Worm (Caenorhabditis elegans) whole organism, L4 larva: ENCODE measurements around the gene F21C10.11.
A peak's percentile ranks its signal among the peaks of the same experiment; 100 is the strongest.

Experiments
- D1046.2 ChIP-seq: fragments of 200-800 bp; sonication (Bioruptor generic); IDR thresholded peaks from 2 replicates; pipeline ENCODE4 v1.3.6; 2022; ENCODE audit warnings: missing genetic modification characterization, missing compliant biosample characterization
- F10B5.3 ChIP-seq: sonication (generic microtip); optimal IDR thresholded peaks from 2 replicates; lab custom pipeline; 2016; ENCODE audit warnings: mild to moderate bottlenecking, missing genetic modification characterization, missing compliant biosample characterization
- F37D6.2 ChIP-seq: sonication (generic microtip); optimal IDR thresholded peaks from 2 replicates; lab custom pipeline; 2016; ENCODE audit warnings: mild to moderate bottlenecking, missing genetic modification characterization, missing compliant biosample characterization
- F44E2.7 ChIP-seq: fragments of 200-800 bp; sonication (Bioruptor generic); IDR thresholded peaks from 2 replicates; pipeline ENCODE4 v2.1.2; 2022; ENCODE audit warnings: missing genetic modification characterization, missing compliant biosample characterization
- F49E8.2 ChIP-seq: sonication (generic microtip); optimal IDR thresholded peaks from 2 replicates; lab custom pipeline; 2016; ENCODE audit warnings: missing compliant biosample characterization, mild to moderate bottlenecking, missing genetic modification characterization, borderline replicate concordance
- R02D3.7 ChIP-seq: fragments of 150-350 bp; sonication (generic microtip); optimal IDR thresholded peaks from 3 replicates; lab custom pipeline; 2014; ENCODE audit warnings: missing biosample characterization, missing genetic modification characterization
- T26A8.4 ChIP-seq: fragments of 200-800 bp; sonication (Bioruptor generic); IDR thresholded peaks from 2 replicates; pipeline ENCODE4 v1.3.6; 2022; ENCODE audit warnings: missing genetic modification characterization, missing compliant biosample characterization
- ZK337.2 ChIP-seq: fragments of 200-800 bp; sonication (Bioruptor generic); IDR thresholded peaks from 2 replicates; pipeline ENCODE4 v1.3.6; 2022; ENCODE audit warnings: missing genetic modification reagents, missing genetic modification characterization, missing compliant biosample characterization
- ZK546.5 ChIP-seq, 2 experiments: sonication (generic microtip); optimal IDR thresholded peaks; 2 replicates each; lab custom pipeline; 2017; ENCODE audit warnings: missing biosample characterization in 2 of 2, missing genetic modification characterization in 2 of 2
- aly-2 ChIP-seq: sonication (generic microtip); optimal IDR thresholded peaks from 2 replicates; lab custom pipeline; 2018; ENCODE audit warnings: missing biosample characterization, missing genetic modification characterization
- ama-1 ChIP-seq: fragments of 150-350 bp; optimal IDR thresholded peaks from 2 replicates; lab custom pipeline; 2014; ENCODE audit warnings: inconsistent platforms, mixed read lengths
- arid-1 ChIP-seq: fragments of 200-800 bp; sonication (Bioruptor generic); conservative IDR thresholded peaks from 2 replicates; pipeline ENCODE4 v1.3.6; 2022; ENCODE audit warnings: missing genetic modification reagents, missing genetic modification characterization, missing compliant biosample characterization
- attf-4 ChIP-seq: sonication (generic microtip); optimal IDR thresholded peaks from 3 replicates; lab custom pipeline; 2017; ENCODE audit warnings: missing biosample characterization, missing genetic modification characterization
- ceh-28 ChIP-seq: fragments of 150-350 bp; optimal IDR thresholded peaks from 2 replicates; lab custom pipeline; 2014; ENCODE audit warnings: missing biosample characterization, missing genetic modification reagents, missing genetic modification characterization
- ceh-82 ChIP-seq: sonication (generic microtip); optimal IDR thresholded peaks from 2 replicates; lab custom pipeline; 2017; ENCODE audit warnings: missing biosample characterization, missing genetic modification characterization
- daf-16 ChIP-seq, 3 experiments: sonication (generic microtip); optimal IDR thresholded peaks; 2 replicates each; lab custom pipeline; 2016 to 2017; ENCODE audit warnings: missing genetic modification characterization in 3 of 3, missing genetic modification reagents in 3 of 3, mild to moderate bottlenecking in 2 of 3, missing compliant biosample characterization in 2 of 3, missing biosample characterization in 1 of 3, moderate library complexity in 1 of 3
- dmd-6 ChIP-seq: fragments of 200-800 bp; sonication (Bioruptor generic); IDR thresholded peaks from 2 replicates; pipeline ENCODE4 v1.3.6; 2022; ENCODE audit warnings: missing genetic modification reagents, missing genetic modification characterization, missing compliant biosample characterization
- dpl-1 ChIP-seq: fragments of 150-350 bp; optimal IDR thresholded peaks from 2 replicates; lab custom pipeline; 2014; ENCODE audit warnings: missing biosample characterization, missing genetic modification reagents, missing genetic modification characterization
- egl-27 ChIP-seq: sonication (generic microtip); optimal IDR thresholded peaks from 3 replicates; lab custom pipeline; 2017; ENCODE audit warnings: missing biosample characterization, missing genetic modification reagents, missing genetic modification characterization
- egl-43 ChIP-seq: fragments of 200-800 bp; sonication (Bioruptor generic); IDR thresholded peaks from 2 replicates; pipeline ENCODE4 v1.3.6; 2022; ENCODE audit warnings: missing genetic modification reagents, missing genetic modification characterization, missing compliant biosample characterization
- gei-8 ChIP-seq: fragments of 200-800 bp; sonication (Bioruptor generic); optimal IDR thresholded peaks from 2 replicates; lab custom pipeline; 2018; ENCODE audit warnings: mild to moderate bottlenecking, missing genetic modification characterization, missing compliant biosample characterization
- hif-1 ChIP-seq, 2 experiments: sonication (generic microtip); optimal IDR thresholded peaks; 2 replicates each; lab custom pipeline; 2016 to 2017; ENCODE audit warnings: missing compliant biosample characterization in 2 of 2, missing genetic modification characterization in 2 of 2, missing genetic modification reagents in 2 of 2, missing genotype in 2 of 2, mild to moderate bottlenecking in 1 of 2
- hlh-30 ChIP-seq: sonication (generic microtip); optimal IDR thresholded peaks from 2 replicates; lab custom pipeline; 2017; ENCODE audit warnings: antibody characterized with exemption, mild to moderate bottlenecking, missing genetic modification characterization, missing compliant biosample characterization; ENCODE audit not compliant: insufficient read depth
- hmg-1.1 ChIP-seq: fragments of 200-800 bp; sonication (Bioruptor generic); IDR thresholded peaks from 2 replicates; pipeline ENCODE4 v1.3.6; 2022; ENCODE audit warnings: missing genetic modification reagents, missing genetic modification characterization, missing compliant biosample characterization
- lim-7 ChIP-seq: fragments of 200-800 bp; sonication (Bioruptor generic); IDR thresholded peaks from 2 replicates; pipeline ENCODE4 v1.3.6; 2022; ENCODE audit warnings: missing genetic modification characterization, missing compliant biosample characterization
- lin-13 ChIP-seq: fragments of 150-350 bp; optimal IDR thresholded peaks from 2 replicates; lab custom pipeline; 2014; ENCODE audit warnings: missing biosample characterization, missing genetic modification reagents, missing genetic modification characterization
- lin-15B ChIP-seq: fragments of 150-350 bp; sonication (generic microtip); optimal IDR thresholded peaks from 3 replicates; lab custom pipeline; 2014; ENCODE audit warnings: missing biosample characterization, missing genetic modification characterization
- lin-38 ChIP-seq: fragments of 200-800 bp; sonication (Bioruptor generic); IDR thresholded peaks from 2 replicates; pipeline ENCODE4 v1.3.6; 2022; ENCODE audit warnings: missing genetic modification reagents, missing genetic modification characterization, missing compliant biosample characterization
- lir-3 ChIP-seq: sonication (generic microtip); optimal IDR thresholded peaks from 2 replicates; lab custom pipeline; 2016; ENCODE audit warnings: mild to moderate bottlenecking, missing genetic modification characterization, missing compliant biosample characterization
- mxl-3 ChIP-seq: fragments of 200-800 bp; sonication (Bioruptor generic); optimal IDR thresholded peaks from 2 replicates; lab custom pipeline; 2018; ENCODE audit warnings: mild to moderate bottlenecking, missing genetic modification characterization, missing compliant biosample characterization
- nhr-10 ChIP-seq: fragments of 150-350 bp; optimal IDR thresholded peaks from 2 replicates; lab custom pipeline; 2014; ENCODE audit warnings: missing biosample characterization, missing genetic modification characterization
- nhr-102 ChIP-seq: sonication (generic microtip); optimal IDR thresholded peaks from 2 replicates; lab custom pipeline; 2016; ENCODE audit warnings: mild to moderate bottlenecking, missing genetic modification characterization, moderate library complexity, missing compliant biosample characterization
- nhr-111 ChIP-seq: fragments of 200-800 bp; sonication (Bioruptor generic); optimal IDR thresholded peaks from 2 replicates; lab custom pipeline; 2018; ENCODE audit warnings: mild to moderate bottlenecking, missing genetic modification characterization, missing compliant biosample characterization
- nhr-237 ChIP-seq: sonication (generic microtip); optimal IDR thresholded peaks from 2 replicates; lab custom pipeline; 2017; ENCODE audit warnings: missing biosample characterization, missing genetic modification characterization
- nhr-28 ChIP-seq: fragments of 150-350 bp; optimal IDR thresholded peaks from 2 replicates; lab custom pipeline; 2014; ENCODE audit warnings: missing biosample characterization, missing genetic modification characterization
- nhr-41 ChIP-seq: fragments of 200-800 bp; sonication (Bioruptor generic); IDR thresholded peaks from 2 replicates; pipeline ENCODE4 v1.3.6; 2022; ENCODE audit warnings: missing genetic modification reagents, missing genetic modification characterization, missing compliant biosample characterization
- nhr-48 ChIP-seq: sonication (generic microtip); optimal IDR thresholded peaks from 2 replicates; lab custom pipeline; 2016; ENCODE audit warnings: mild to moderate bottlenecking, missing genetic modification characterization, missing compliant biosample characterization
- nhr-6 ChIP-seq: fragments of 150-350 bp; optimal IDR thresholded peaks from 2 replicates; lab custom pipeline; 2014; ENCODE audit warnings: missing biosample characterization, missing genetic modification characterization
- nhr-76 ChIP-seq: fragments of 150-350 bp; optimal IDR thresholded peaks from 2 replicates; lab custom pipeline; 2014; ENCODE audit warnings: missing biosample characterization, missing genetic modification characterization
- php-3 ChIP-seq: fragments of 200-800 bp; sonication (Bioruptor generic); IDR thresholded peaks from 2 replicates; pipeline ENCODE4 v1.3.6; 2022; ENCODE audit warnings: missing genetic modification reagents, missing genetic modification characterization, missing compliant biosample characterization
- saeg-2 ChIP-seq: fragments of 200-800 bp; sonication (Bioruptor generic); IDR thresholded peaks from 2 replicates; pipeline ENCODE4 v1.3.6; 2022; ENCODE audit warnings: missing genetic modification reagents, missing genetic modification characterization, missing compliant biosample characterization
- set-16 ChIP-seq: fragments of 200-800 bp; sonication (Bioruptor generic); IDR thresholded peaks from 2 replicates; pipeline ENCODE4 v1.3.6; 2022; ENCODE audit warnings: missing genetic modification reagents, missing genetic modification characterization, missing compliant biosample characterization
- skn-1 ChIP-seq: fragments of 150-350 bp; optimal IDR thresholded peaks from 2 replicates; lab custom pipeline; 2014; ENCODE audit warnings: missing biosample characterization, missing genetic modification characterization
- spr-3 ChIP-seq: fragments of 200-800 bp; sonication (Bioruptor generic); optimal IDR thresholded peaks from 2 replicates; lab custom pipeline; 2018; ENCODE audit warnings: mild to moderate bottlenecking, missing genetic modification characterization, missing compliant biosample characterization
- tra-1 ChIP-seq: fragments of 200-800 bp; sonication (Bioruptor generic); IDR thresholded peaks from 2 replicates; pipeline ENCODE4 v1.3.6; 2022; ENCODE audit warnings: missing genetic modification reagents, missing genetic modification characterization, missing compliant biosample characterization
- unc-130 ChIP-seq: sonication (generic microtip); optimal IDR thresholded peaks from 2 replicates; lab custom pipeline; 2016; ENCODE audit warnings: missing genetic modification reagents, missing genetic modification characterization, missing compliant biosample characterization
- unc-39 ChIP-seq: sonication (generic microtip); optimal IDR thresholded peaks from 2 replicates; lab custom pipeline; 2017; ENCODE audit warnings: missing biosample characterization, missing genetic modification characterization
- unc-62 ChIP-seq, 3 experiments: fragments of 150-350 bp in 1 of 3; sonication (generic microtip); optimal IDR thresholded peaks in 2 of 3; peaks in 1 of 3; 1 replicate in 1 of 3; 2 replicates in 2 of 3; lab custom pipeline; 2014 to 2017; ENCODE audit warnings: missing biosample characterization in 3 of 3, missing genetic modification characterization in 3 of 3, missing genetic modification reagents in 3 of 3, missing genotype in 1 of 3
- vab-7 ChIP-seq: fragments of 200-800 bp; sonication (Bioruptor generic); IDR thresholded peaks from 2 replicates; pipeline ENCODE4 v1.3.6; 2022; ENCODE audit warnings: missing genetic modification reagents, missing genetic modification characterization, missing compliant biosample characterization
- zag-1 ChIP-seq: fragments of 150-350 bp; optimal IDR thresholded peaks from 2 replicates; lab custom pipeline; 2014; ENCODE audit warnings: missing biosample characterization, missing genetic modification characterization
- ztf-7 ChIP-seq: fragments of 150-350 bp; optimal IDR thresholded peaks from 2 replicates; lab custom pipeline; 2014; ENCODE audit warnings: missing biosample characterization, missing genetic modification characterization

The F21C10.11 gene

ce11 chrV:9094060-9094628 lies 29.1 kb upstream of the F21C10.11 start (continued):
- TF ChIP-seq lir-3 (tag; lab: Kevin White, UChicago) (no peak), nhr-111 (GFP tag; lab: Kevin White, UChicago) (no peak), mxl-3 (peak; percentile 11), skn-1 (tag; lab: Kevin White, UChicago) (no peak), nhr-48 (tag; lab: Kevin White, UChicago) (peak; percentile 58), spr-3 (GFP tag; lab: Kevin White, UChicago) (no peak), nhr-102 (tag; lab: Kevin White, UChicago) (no peak), ZK337.2 (GFP tag; lab: Robert Waterston, UW) (no peak), nhr-237 (tag; lab: Kevin White, UChicago) (no peak), hif-1 (tag; optimal IDR thresholded peaks at IDR 0.05; lab: Kevin White, UChicago) (peak in 1 of 2 experiments; percentile 39), ama-1 (no peak), R02D3.7 (tag; lab: Kevin White, UChicago) (no peak), T26A8.4 (GFP tag; lab: Robert Waterston, UW) (0 out of 2 replicates have a peak, but pooled peaks have one; percentile 27), nhr-6 (tag; lab: Kevin White, UChicago) (no peak), F37D6.2 (tag; lab: Kevin White, UChicago) (no peak), arid-1 (GFP tag; lab: Robert Waterston, UW) (no peak), ztf-7 (tag; lab: Kevin White, UChicago) (no peak), dpl-1 (no peak), dmd-6 (peak; percentile 79), attf-4 (tag; lab: Kevin White, UChicago) (no peak), egl-27 (tag; lab: Kevin White, UChicago) (no peak), ceh-82 (tag; lab: Kevin White, UChicago) (no peak), egl-43 (no peak), daf-16 (GFP tag; optimal IDR thresholded peaks at IDR 0.05; lab: Kevin White, UChicago) (peak in 1 of 2 experiments; percentile 95), daf-16 (tag; optimal IDR thresholded peaks at IDR 0.05; lab: Kevin White, UChicago) (peak; percentile 99), D1046.2 (GFP tag; lab: Robert Waterston, UW) (no peak), hmg-1.1 (GFP tag; lab: Robert Waterston, UW) (no peak), vab-7 (GFP tag; lab: Robert Waterston, UW) (no peak), nhr-76 (tag; lab: Kevin White, UChicago) (no peak), unc-62 (GFP tag; optimal IDR thresholded peaks at IDR 0.05 in 1 of 2; lab: Kevin White, UChicago) (peak in 1 of 2 experiments; percentile 64), unc-62 (tag; optimal IDR thresholded peaks at IDR 0.05; lab: Kevin White, UChicago) (no peak), set-16 (no peak), unc-39 (tag; lab: Kevin White, UChicago) (no peak), F44E2.7 (GFP tag; lab: Robert Waterston, UW) (no peak), hlh-30 (peak; percentile 92), saeg-2 (GFP tag; lab: Robert Waterston, UW) (no peak), nhr-28 (peak; percentile 80), lin-15B (tag; lab: Kevin White, UChicago) (no peak), aly-2 (tag; lab: Kevin White, UChicago) (no peak), nhr-41 (no peak), gei-8 (GFP tag; lab: Kevin White, UChicago) (no peak), unc-130 (GFP tag; lab: Kevin White, UChicago) (no peak), tra-1 (GFP tag; lab: Robert Waterston, UW) (no peak), ZK546.5 (tag; optimal IDR thresholded peaks at IDR 0.05; lab: Kevin White, UChicago) (no peak), nhr-10 (no peak), zag-1 (tag; lab: Kevin White, UChicago) (no peak), php-3 (GFP tag; lab: Robert Waterston, UW) (no peak), lim-7 (GFP tag; lab: Robert Waterston, UW) (no peak), lin-13 (GFP tag; lab: Kevin White, UChicago) (no peak), lin-38 (GFP tag; lab: Robert Waterston, UW) (no peak), F10B5.3 (tag; lab: Kevin White, UChicago) (no peak), ceh-28 (no peak), F49E8.2 (tag; lab: Kevin White, UChicago) (no peak)
